Worm (Caenorhabditis elegans) whole organism, young adult: ENCODE data around the gene alfa-1.
A peak's percentile ranks its signal among the peaks of the same experiment; 100 is the strongest.

ENCODE experiments used
- F57A8.1 ChIP-seq: fragments of 200-800 bp; sonication (Bioruptor generic); optimal IDR thresholded peaks from 2 replicates; lab custom pipeline; 2018; ENCODE audit warnings: mild to moderate bottlenecking, missing genetic modification characterization, moderate library complexity, missing compliant biosample characterization
- K11D2.4 ChIP-seq: fragments of 200-800 bp; sonication (Bioruptor generic); IDR thresholded peaks from 2 replicates; pipeline ENCODE4 v1.3.6; 2022; ENCODE audit warnings: missing genetic modification reagents, missing genetic modification characterization, missing compliant biosample characterization
- ZK185.1 ChIP-seq: sonication (generic microtip); optimal IDR thresholded peaks from 2 replicates; lab custom pipeline; 2016; ENCODE audit warnings: mild to moderate bottlenecking, missing genetic modification characterization, missing compliant biosample characterization; ENCODE audit not compliant: poor library complexity, severe bottlenecking
- athp-1 ChIP-seq: sonication (generic microtip); optimal IDR thresholded peaks from 2 replicates; lab custom pipeline; 2017; ENCODE audit warnings: mild to moderate bottlenecking, missing genetic modification characterization, missing compliant biosample characterization
- cebp-1 ChIP-seq, 2 experiments: fragments of 200-800 bp in 1 of 2; sonication (Bioruptor generic) in 1 of 2; sonication (generic microtip) in 1 of 2; IDR thresholded peaks in 1 of 2; optimal IDR thresholded peaks in 1 of 2; 2 replicates each; pipeline versions ENCODE4 v1.3.6 to Lab custom; 2017 to 2022; ENCODE audit warnings: missing compliant biosample characterization in 2 of 2, missing genetic modification characterization in 2 of 2, mild to moderate bottlenecking in 1 of 2, missing genetic modification reagents in 1 of 2, moderate library complexity in 1 of 2
- dox-1 ChIP-seq: fragments of 200-800 bp; sonication (Bioruptor generic); IDR thresholded peaks from 2 replicates; pipeline ENCODE4 v1.3.6; 2022; ENCODE audit warnings: missing genetic modification reagents, missing genetic modification characterization, missing compliant biosample characterization
- efl-1 ChIP-seq: fragments of 150-350 bp; optimal IDR thresholded peaks from 2 replicates; lab custom pipeline; 2014; ENCODE audit warnings: missing biosample characterization, missing genetic modification reagents, missing genetic modification characterization
- hmg-1.2 ChIP-seq: fragments of 200-800 bp; sonication (Bioruptor generic); IDR thresholded peaks from 2 replicates; pipeline ENCODE4 v1.3.6; 2022; ENCODE audit warnings: missing genetic modification reagents, missing genetic modification characterization, missing compliant biosample characterization
- hrde-1 ChIP-seq: sonication (generic microtip); optimal IDR thresholded peaks from 2 replicates; lab custom pipeline; 2016; ENCODE audit warnings: missing genetic modification characterization, mild to moderate bottlenecking, missing compliant biosample characterization, moderate library complexity, missing genotype, missing genetic modification reagents, borderline replicate concordance
- lin-35 ChIP-seq, 3 experiments: fragments of 150-350 bp in 2 of 3; sonication (generic microtip) in 1 of 3; optimal IDR thresholded peaks; 2 replicates each; lab custom pipeline; 2014 to 2018; ENCODE audit warnings: missing biosample characterization in 3 of 3, missing genetic modification characterization in 3 of 3, missing genetic modification reagents in 3 of 3
- madf-3 ChIP-seq: fragments of 200-800 bp; sonication (Bioruptor generic); IDR thresholded peaks from 2 replicates; pipeline ENCODE4 v1.3.6; 2022; ENCODE audit warnings: missing genetic modification reagents, missing genetic modification characterization, missing compliant biosample characterization
- madf-6 ChIP-seq: fragments of 200-800 bp; sonication (Bioruptor generic); IDR thresholded peaks from 2 replicates; pipeline ENCODE4 v1.3.6; 2022; ENCODE audit warnings: missing genetic modification reagents, missing genetic modification characterization, missing compliant biosample characterization
- pbrm-1 ChIP-seq: fragments of 200-800 bp; sonication (Bioruptor generic); IDR thresholded peaks from 2 replicates; pipeline ENCODE4 v1.3.6; 2022; ENCODE audit warnings: missing genetic modification reagents, missing genetic modification characterization, missing compliant biosample characterization
- somi-1 ChIP-seq: fragments of 200-800 bp; sonication (Bioruptor generic); optimal IDR thresholded peaks from 2 replicates; lab custom pipeline; 2018; ENCODE audit warnings: mild to moderate bottlenecking, missing genetic modification characterization, missing compliant biosample characterization
- tbp1 ChIP-seq: fragments of 200-800 bp; sonication (Bioruptor generic); optimal IDR thresholded peaks from 2 replicates; lab custom pipeline; 2018; ENCODE audit warnings: mild to moderate bottlenecking, missing genetic modification characterization, missing compliant biosample characterization
- unc-62 ChIP-seq: fragments of 150-350 bp; optimal IDR thresholded peaks from 2 replicates; lab custom pipeline; 2014; ENCODE audit warnings: missing biosample characterization, missing genetic modification reagents, missing genetic modification characterization

alfa-1 gene

ce11 chrII:7615318-7615891, 46.9 kb downstream of the alfa-1 start:
- 0 out of 2 replicates have a peak, but pooled peaks have one; percentile 23 for TF ChIP-seq pbrm-1 (GFP tag; lab: Robert Waterston, UW)
- peak; percentile 92 for TF ChIP-seq madf-3
- no peak for TF ChIP-seq cebp-1 (GFP tag; IDR thresholded peaks at IDR 0.05; lab: Robert Waterston, UW)
- peak; percentile 2 for TF ChIP-seq cebp-1 (tag; optimal IDR thresholded peaks at IDR 0.05; lab: Kevin White, UChicago)
- peak; percentile 33; the same call in 1 of the 2 replicates for TF ChIP-seq madf-6 (GFP tag; lab: Robert Waterston, UW)
- no peak for TF ChIP-seq hrde-1 (tag; lab: Kevin White, UChicago)
- peak; percentile 47 for TF ChIP-seq dox-1 (GFP tag; lab: Robert Waterston, UW)
- TF ChIP-seq hmg-1.2 (GFP tag; lab: Robert Waterston, UW): peak; percentile 94
- peak in 1 of 3 experiments; percentile 14 for TF ChIP-seq lin-35 (GFP tag; optimal IDR thresholded peaks at IDR 0.05; lab: Kevin White, UChicago)
- no peak for TF ChIP-seq ZK185.1 (tag; lab: Kevin White, UChicago)
- TF ChIP-seq tbp1 (GFP tag; lab: Kevin White, UChicago): peak; percentile 16
- no peak for TF ChIP-seq somi-1 (GFP tag; lab: Kevin White, UChicago)

- TF ChIP-seq efl-1 (GFP tag; lab: Kevin White, UChicago) (peak; percentile 13), unc-62 (no peak), F57A8.1 (GFP tag; lab: Kevin White, UChicago) (no peak), K11D2.4 (GFP tag; lab: Robert Waterston, UW) (no peak)
- TF ChIP-seq, all 124 proteins: peak for 1
Measured at ce11 chrII:7614334-7614733, 48.0 kb downstream of the alfa-1 start.

- TF ChIP-seq athp-1 (tag; lab: Kevin White, UChicago) (no peak), tbp1 (GFP tag; lab: Kevin White, UChicago) (no peak)
Measured at ce11 chrII:7613241-7613782, 49.0 kb downstream of the alfa-1 start, which contains the start of the genes oig-4 and R07G3.7. Gene oig-4 (plus strand): TSS chrII:7613541. Gene R07G3.7 (minus strand): TSS chrII:7613732.
